Fruit fly (Drosophila melanogaster): ENCODE results near the gene Plzf.

dm6 chr2L:12045578-12045940 lies 3.2 kb downstream of the Plzf start:
- TF ChIP-seq Hr39 (GFP tag; optimal IDR thresholded peaks at IDR 0.05), result no peak
- TF ChIP-seq CG8119 (GFP tag; IDR thresholded peaks at IDR 0.05), result no peak
- no peak for TF ChIP-seq svp (GFP tag)
- TF ChIP-seq CG34406 (GFP tag; optimal IDR thresholded peaks at IDR 0.05), result no peak
- TF ChIP-seq CG6276 (GFP tag; optimal IDR thresholded peaks at IDR 0.05), result no peak
- TF ChIP-seq Sox102F (GFP tag; optimal IDR thresholded peaks at IDR 0.05), result no peak
- TF ChIP-seq Sox15 (GFP tag; optimal IDR thresholded peaks at IDR 0.05), result no peak
- TF ChIP-seq CG8319 (GFP tag; optimal IDR thresholded peaks at IDR 0.05), result no peak
- TF ChIP-seq achi (GFP tag; optimal IDR thresholded peaks at IDR 0.05), result no peak
- no peak for TF ChIP-seq CG16779 (tag; optimal IDR thresholded peaks at IDR 0.05)
- TF ChIP-seq spab (GFP tag; optimal IDR thresholded peaks at IDR 0.05), result no peak
- no peak for TF ChIP-seq CG7368 (GFP tag; optimal IDR thresholded peaks at IDR 0.05)
- no peak for TF ChIP-seq CG1621 (tag; optimal IDR thresholded peaks at IDR 0.05)
- no peak for TF ChIP-seq pdm3 (GFP tag; optimal IDR thresholded peaks at IDR 0.05)

All from whole organism, prepupa.